Worm (Caenorhabditis elegans) whole organism, L4 larva: ENCODE data around the gene acl-12.
A peak's percentile ranks its signal among the peaks of the same experiment; 100 is the strongest.

Experiments used
- D1046.2 ChIP-seq: fragments of 200-800 bp; sonication (Bioruptor generic); IDR thresholded peaks from 2 replicates; pipeline ENCODE4 v1.3.6; 2022; ENCODE audit warnings: missing genetic modification characterization, missing compliant biosample characterization
- F10B5.3 ChIP-seq: sonication (generic microtip); optimal IDR thresholded peaks from 2 replicates; lab custom pipeline; 2016; ENCODE audit warnings: mild to moderate bottlenecking, missing genetic modification characterization, missing compliant biosample characterization
- F26F4.8 ChIP-seq: fragments of 200-800 bp; sonication (Bioruptor generic); conservative IDR thresholded peaks from 2 replicates; pipeline ENCODE4 v1.3.6; 2022; ENCODE audit warnings: missing genetic modification characterization, missing compliant biosample characterization
- F49E8.2 ChIP-seq: sonication (generic microtip); optimal IDR thresholded peaks from 2 replicates; lab custom pipeline; 2016; ENCODE audit warnings: missing compliant biosample characterization, mild to moderate bottlenecking, missing genetic modification characterization, borderline replicate concordance
- R02D3.7 ChIP-seq: fragments of 150-350 bp; sonication (generic microtip); optimal IDR thresholded peaks from 3 replicates; lab custom pipeline; 2014; ENCODE audit warnings: missing biosample characterization, missing genetic modification characterization
- T20F7.1 ChIP-seq: fragments of 200-800 bp; sonication (Bioruptor generic); optimal IDR thresholded peaks from 2 replicates; lab custom pipeline; 2018; ENCODE audit warnings: mild to moderate bottlenecking, missing genetic modification characterization, missing compliant biosample characterization
- T26A8.4 ChIP-seq: fragments of 200-800 bp; sonication (Bioruptor generic); IDR thresholded peaks from 2 replicates; pipeline ENCODE4 v1.3.6; 2022; ENCODE audit warnings: missing genetic modification characterization, missing compliant biosample characterization
- Y105C5A.15 ChIP-seq: fragments of 200-800 bp; sonication (Bioruptor generic); IDR thresholded peaks from 2 replicates; pipeline ENCODE4 v1.3.6; 2022; ENCODE audit warnings: missing genetic modification characterization, missing compliant biosample characterization
- Y48G9A.11 ChIP-seq: fragments of 200-800 bp; sonication (Bioruptor generic); IDR thresholded peaks from 2 replicates; pipeline ENCODE4 v1.3.6; 2022; ENCODE audit warnings: missing genetic modification reagents, missing genetic modification characterization, missing compliant biosample characterization
- Y5F2A.4 ChIP-seq: fragments of 200-800 bp; sonication (Bioruptor generic); optimal IDR thresholded peaks from 2 replicates; lab custom pipeline; 2018; ENCODE audit warnings: mild to moderate bottlenecking, missing genetic modification characterization, missing compliant biosample characterization
- Y75B8A.6 ChIP-seq: fragments of 200-800 bp; sonication (Bioruptor generic); IDR thresholded peaks from 2 replicates; pipeline ENCODE4 v1.3.6; 2022; ENCODE audit warnings: missing genetic modification reagents, missing genetic modification characterization, missing compliant biosample characterization
- aly-2 ChIP-seq: sonication (generic microtip); optimal IDR thresholded peaks from 2 replicates; lab custom pipeline; 2018; ENCODE audit warnings: missing biosample characterization, missing genetic modification characterization
- ceh-32 ChIP-seq: sonication (generic microtip); optimal IDR thresholded peaks from 2 replicates; lab custom pipeline; 2016; ENCODE audit warnings: mild to moderate bottlenecking, missing genetic modification characterization, missing compliant biosample characterization; ENCODE audit not compliant: poor library complexity
- ceh-44 ChIP-seq: fragments of 200-800 bp; sonication (Bioruptor generic); IDR thresholded peaks from 2 replicates; pipeline ENCODE4 v1.3.6; 2022; ENCODE audit warnings: missing genetic modification reagents, missing genetic modification characterization, missing compliant biosample characterization
- ceh-62 ChIP-seq: sonication (generic microtip); optimal IDR thresholded peaks from 2 replicates; lab custom pipeline; 2017; ENCODE audit warnings: missing biosample characterization, missing genetic modification characterization
- ctbp-1 ChIP-seq: fragments of 200-800 bp; sonication (Bioruptor generic); IDR thresholded peaks from 2 replicates; pipeline ENCODE4 v1.3.6; 2022; ENCODE audit warnings: missing genetic modification reagents, missing genetic modification characterization, missing compliant biosample characterization
- daf-19 ChIP-seq: fragments of 200-800 bp; sonication (Bioruptor generic); conservative IDR thresholded peaks from 2 replicates; pipeline ENCODE4 v1.3.6; 2022; ENCODE audit warnings: missing genetic modification characterization, missing compliant biosample characterization
- dpl-1 ChIP-seq: fragments of 150-350 bp; optimal IDR thresholded peaks from 2 replicates; lab custom pipeline; 2014; ENCODE audit warnings: missing biosample characterization, missing genetic modification reagents, missing genetic modification characterization
- duxl-1 ChIP-seq: sonication (generic microtip); optimal IDR thresholded peaks from 2 replicates; lab custom pipeline; 2016; ENCODE audit warnings: mild to moderate bottlenecking, missing genetic modification characterization, moderate library complexity, missing compliant biosample characterization; ENCODE audit not compliant: poor library complexity
- hlh-11 ChIP-seq: fragments of 200-800 bp; sonication (Bioruptor generic); optimal IDR thresholded peaks from 2 replicates; lab custom pipeline; 2018; ENCODE audit warnings: mild to moderate bottlenecking, missing genetic modification characterization, missing compliant biosample characterization
- hlh-30 ChIP-seq: sonication (generic microtip); optimal IDR thresholded peaks from 2 replicates; lab custom pipeline; 2017; ENCODE audit warnings: antibody characterized with exemption, mild to moderate bottlenecking, missing genetic modification characterization, missing compliant biosample characterization; ENCODE audit not compliant: insufficient read depth
- lim-7 ChIP-seq: fragments of 200-800 bp; sonication (Bioruptor generic); IDR thresholded peaks from 2 replicates; pipeline ENCODE4 v1.3.6; 2022; ENCODE audit warnings: missing genetic modification characterization, missing compliant biosample characterization
- lin-39 ChIP-seq: fragments of 150-350 bp; optimal IDR thresholded peaks from 2 replicates; lab custom pipeline; 2014; ENCODE audit warnings: missing biosample characterization, missing genetic modification reagents, missing genetic modification characterization
- mdl-1 ChIP-seq, 2 experiments: fragments of 150-350 bp in 1 of 2; sonication (generic microtip) in 1 of 2; optimal IDR thresholded peaks; 2 replicates each; lab custom pipeline; 2014 to 2017; ENCODE audit warnings: missing biosample characterization in 2 of 2, missing genetic modification characterization in 2 of 2
- mdt-29 ChIP-seq: fragments of 200-800 bp; sonication (Bioruptor generic); IDR thresholded peaks from 2 replicates; pipeline ENCODE4 v1.3.6; 2022; ENCODE audit warnings: missing genetic modification reagents, missing genetic modification characterization, missing compliant biosample characterization
- mep-1 ChIP-seq: fragments of 150-350 bp; sonication (generic microtip); optimal IDR thresholded peaks from 3 replicates; lab custom pipeline; 2014; ENCODE audit warnings: missing biosample characterization, missing genetic modification characterization
- mes-2 ChIP-seq: sonication (generic microtip); optimal IDR thresholded peaks from 2 replicates; lab custom pipeline; 2016; ENCODE audit warnings: missing genotype, mild to moderate bottlenecking, missing genetic modification characterization, missing compliant biosample characterization; ENCODE audit not compliant: poor library complexity, severe bottlenecking
- nhr-102 ChIP-seq: sonication (generic microtip); optimal IDR thresholded peaks from 2 replicates; lab custom pipeline; 2016; ENCODE audit warnings: mild to moderate bottlenecking, missing genetic modification characterization, moderate library complexity, missing compliant biosample characterization
- nhr-25 ChIP-seq: sonication (generic microtip); optimal IDR thresholded peaks from 2 replicates; lab custom pipeline; 2017; ENCODE audit warnings: missing genetic modification characterization, mild to moderate bottlenecking, missing compliant biosample characterization, antibody characterized with exemption, moderate library complexity, borderline replicate concordance; ENCODE audit not compliant: insufficient read depth
- nhr-28 ChIP-seq: fragments of 150-350 bp; optimal IDR thresholded peaks from 2 replicates; lab custom pipeline; 2014; ENCODE audit warnings: missing biosample characterization, missing genetic modification characterization
- nhr-42 ChIP-seq: fragments of 200-800 bp; sonication (Bioruptor generic); IDR thresholded peaks from 2 replicates; pipeline ENCODE4 v1.3.6; 2022; ENCODE audit warnings: missing genetic modification characterization, missing compliant biosample characterization
- nhr-77 ChIP-seq: fragments of 150-350 bp; optimal IDR thresholded peaks from 2 replicates; lab custom pipeline; 2014; ENCODE audit warnings: missing biosample characterization, missing genetic modification characterization
- php-3 ChIP-seq: fragments of 200-800 bp; sonication (Bioruptor generic); IDR thresholded peaks from 2 replicates; pipeline ENCODE4 v1.3.6; 2022; ENCODE audit warnings: missing genetic modification reagents, missing genetic modification characterization, missing compliant biosample characterization
- snpc-1.2 ChIP-seq: fragments of 200-800 bp; sonication (Bioruptor generic); IDR thresholded peaks from 2 replicates; pipeline ENCODE4 v1.3.6; 2022; ENCODE audit warnings: missing genetic modification reagents, missing genetic modification characterization, missing compliant biosample characterization
- unc-39 ChIP-seq: sonication (generic microtip); optimal IDR thresholded peaks from 2 replicates; lab custom pipeline; 2017; ENCODE audit warnings: missing biosample characterization, missing genetic modification characterization
- zfp-2 ChIP-seq: sonication (generic microtip); optimal IDR thresholded peaks from 2 replicates; lab custom pipeline; 2016; ENCODE audit warnings: mild to moderate bottlenecking, missing genetic modification characterization, missing compliant biosample characterization
- zip-11 ChIP-seq: fragments of 200-800 bp; sonication (Bioruptor generic); IDR thresholded peaks from 2 replicates; pipeline ENCODE4 v1.3.6; 2022; ENCODE audit warnings: missing genetic modification characterization, missing compliant biosample characterization

Gene acl-12

ce11 chrX:7431165-7431564 lies 11.2 kb downstream of the acl-12 start, which contains the start of gene clc-2:
clc-2 (plus strand) TSS chrX:7431465.
- TF ChIP-seq F10B5.3 (tag; lab: Kevin White, UChicago) (no peak), mdl-1 (tag; optimal IDR thresholded peaks at IDR 0.05; lab: Kevin White, UChicago) (no peak), lim-7 (GFP tag; lab: Robert Waterston, UW) (no peak), aly-2 (tag; lab: Kevin White, UChicago) (no peak), ctbp-1 (GFP tag; lab: Robert Waterston, UW) (no peak)

- peak; percentile 42 for TF ChIP-seq nhr-28 (tag; lab: Kevin White, UChicago)
- TF ChIP-seq hlh-30 (tag; lab: Kevin White, UChicago): peak; percentile 45
- TF ChIP-seq R02D3.7 (tag; lab: Kevin White, UChicago): no peak
- peak; percentile 20 for TF ChIP-seq hlh-11 (tag; lab: Kevin White, UChicago)
- TF ChIP-seq nhr-25 (tag; lab: Kevin White, UChicago): peak; percentile 38
These were observed 11.9 kb downstream of the acl-12 start for ce11 chrX:7430483-7430882.

DNA sequence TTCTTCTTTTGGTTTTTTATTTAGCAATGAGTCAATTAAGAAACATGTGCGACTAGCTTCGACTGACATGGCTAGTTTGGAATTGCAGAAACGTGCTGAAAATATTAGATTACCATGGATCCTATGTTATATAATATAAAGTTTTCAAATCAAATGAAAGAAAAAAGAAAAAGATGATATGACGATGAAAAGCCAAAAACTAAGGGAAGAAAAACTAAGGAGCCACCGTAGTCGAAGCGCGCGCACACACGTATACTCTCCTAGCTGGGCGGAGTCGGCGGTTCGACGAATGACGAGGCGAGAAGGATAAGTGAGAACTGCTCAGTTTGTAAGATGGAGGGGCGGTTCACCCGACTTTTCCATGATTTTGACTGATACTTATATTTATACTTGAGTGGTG lies 17.6 kb downstream of the acl-12 start, which contains the start of gene mnm-2:
Gene mnm-2 (minus strand): TSS at position 101 of the 400 bp plus-strand sequence.
- TF ChIP-seq zfp-2 (tag; lab: Kevin White, UChicago) (no peak), ceh-32 (tag; lab: Kevin White, UChicago) (no peak), php-3 (GFP tag; lab: Robert Waterston, UW) (no peak), T20F7.1 (no peak), dpl-1 (GFP tag; lab: Kevin White, UChicago) (no peak), nhr-42 (no peak), Y105C5A.15 (GFP tag; lab: Robert Waterston, UW) (no peak), ceh-62 (no peak), hlh-30 (tag; lab: Kevin White, UChicago) (no peak), lin-39 (tag; lab: Kevin White, UChicago) (no peak), ceh-44 (GFP tag; lab: Robert Waterston, UW) (no peak), T26A8.4 (GFP tag; lab: Robert Waterston, UW) (no peak), Y75B8A.6 (GFP tag; lab: Robert Waterston, UW) (no peak), lim-7 (GFP tag; lab: Robert Waterston, UW) (no peak), unc-39 (tag; lab: Kevin White, UChicago) (no peak), F26F4.8 (no peak), D1046.2 (GFP tag; lab: Robert Waterston, UW) (no peak)

DNA sequence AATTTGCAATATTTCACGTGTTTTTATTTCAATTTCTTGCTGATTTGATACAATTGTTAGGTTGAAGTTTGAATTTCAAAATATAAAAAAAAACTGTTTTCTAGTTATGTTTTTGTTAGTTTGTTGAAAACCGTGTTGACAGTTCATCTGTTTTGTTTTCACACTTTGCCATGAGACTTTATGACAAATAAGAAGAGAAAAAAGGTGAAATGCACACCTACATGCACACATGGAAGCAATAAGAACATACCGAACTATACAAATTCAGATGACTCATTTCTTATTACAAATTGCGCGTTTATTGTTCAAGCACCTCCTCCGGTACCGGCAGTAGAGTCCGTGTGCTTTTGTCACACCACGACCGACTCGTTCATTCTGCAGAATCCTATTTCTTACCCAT lies 21.8 kb downstream of the acl-12 start, which contains the start of gene C10A4.9:
Gene C10A4.9 (plus strand): TSS at position 301 of the 400 bp plus-strand sequence.
- no peak for TF ChIP-seq Y5F2A.4 (GFP tag; lab: Kevin White, UChicago)
- TF ChIP-seq daf-19 (GFP tag; lab: Robert Waterston, UW): no peak
- TF ChIP-seq snpc-1.2 (GFP tag; lab: Robert Waterston, UW): no peak
- TF ChIP-seq mes-2 (tag; lab: Kevin White, UChicago): no peak
- TF ChIP-seq zip-11: no peak
- no peak for TF ChIP-seq mep-1
- TF ChIP-seq T26A8.4 (GFP tag; lab: Robert Waterston, UW): no peak
- no peak for TF ChIP-seq duxl-1 (tag; lab: Kevin White, UChicago)
- TF ChIP-seq nhr-28 (tag; lab: Kevin White, UChicago): no peak
- no peak for TF ChIP-seq F49E8.2 (tag; lab: Kevin White, UChicago)
- no peak for TF ChIP-seq F10B5.3 (tag; lab: Kevin White, UChicago)
- no peak for TF ChIP-seq nhr-102
- no peak for TF ChIP-seq Y48G9A.11
- TF ChIP-seq nhr-77 (tag; lab: Kevin White, UChicago): no peak
- no peak for TF ChIP-seq mdt-29 (GFP tag; lab: Robert Waterston, UW)
